Fruit fly (Drosophila melanogaster): ENCODE measurements around the gene obst-E.

Gene obst-E

dm6 chr2L:5781181-5781580 is 15.2 kb upstream of the obst-E start (continued):
- TF ChIP-seq Trl (optimal IDR thresholded peaks at IDR 0.05), result no peak
- no peak for TF ChIP-seq Trl (GFP tag; optimal IDR thresholded peaks at IDR 0.05)
- TF ChIP-seq slbo (GFP tag; IDR thresholded peaks at IDR 0.05), result peak; percentile 23; the same call in 1 of the 2 replicates
- no peak for TF ChIP-seq CHES-1-like (GFP tag; optimal IDR thresholded peaks at IDR 0.05)
- TF ChIP-seq C15 (GFP tag; IDR thresholded peaks at IDR 0.05), result no peak
- peak; percentile 31 for TF ChIP-seq jumu (GFP tag; optimal IDR thresholded peaks at IDR 0.05)
- TF ChIP-seq CG12104 (GFP tag; optimal IDR thresholded peaks at IDR 0.05), result no peak
- TF ChIP-seq Oli (tag; optimal IDR thresholded peaks at IDR 0.05), result no peak
- TF ChIP-seq hkb (optimal IDR thresholded peaks at IDR 0.05), result no peak
- no peak for TF ChIP-seq hkb (GFP tag; IDR thresholded peaks at IDR 0.05)
- TF ChIP-seq TFAM (GFP tag; optimal IDR thresholded peaks at IDR 0.05), result no peak
- no peak for TF ChIP-seq H15 (GFP tag; IDR thresholded peaks at IDR 0.05)
- no peak for TF ChIP-seq her (GFP tag; optimal IDR thresholded peaks at IDR 0.05)
- no peak for TF ChIP-seq dm (GFP tag; optimal IDR thresholded peaks at IDR 0.05)
- TF ChIP-seq CG14710 (tag; optimal IDR thresholded peaks at IDR 0.05), result no peak
- TF ChIP-seq CG14860 (GFP tag; IDR thresholded peaks at IDR 0.05; ENCODE audit: partially characterized antibody), result peak; percentile 73
- peak; percentile 87 for TF ChIP-seq Ets65A (GFP tag)
- no peak for TF ChIP-seq CG15696 (tag; optimal IDR thresholded peaks at IDR 0.05)
- peak; percentile 79 for TF ChIP-seq CG7963 (GFP tag; IDR thresholded peaks at IDR 0.05; ENCODE audit: partially characterized antibody)
- no peak for TF ChIP-seq tx (GFP tag; optimal IDR thresholded peaks at IDR 0.05)
- peak; percentile 54; the same call in 1 of the 2 replicates for TF ChIP-seq ato (GFP tag; IDR thresholded peaks at IDR 0.05; ENCODE audit: partially characterized antibody)
- TF ChIP-seq B-H1 (GFP tag; IDR thresholded peaks at IDR 0.05), result no peak
- no peak for TF ChIP-seq ara (GFP tag; IDR thresholded peaks at IDR 0.05)
- no peak for TF ChIP-seq Doc2 (GFP tag; IDR thresholded peaks at IDR 0.05)
- no peak for TF ChIP-seq jing (GFP tag; optimal IDR thresholded peaks at IDR 0.05)
- TF ChIP-seq pho (GFP tag; optimal IDR thresholded peaks at IDR 0.05), result no peak
- TF ChIP-seq Usf (GFP tag; optimal IDR thresholded peaks at IDR 0.05), result no peak
- TF ChIP-seq tap (tag; optimal IDR thresholded peaks at IDR 0.05), result no peak
- no peak for TF ChIP-seq Ssrp (tag; optimal IDR thresholded peaks at IDR 0.05)
- TF ChIP-seq CG1024 (GFP tag; IDR thresholded peaks at IDR 0.05), result no peak
- no peak for TF ChIP-seq CG11093 (GFP tag; IDR thresholded peaks at IDR 0.05)
- no peak for TF ChIP-seq eyg (GFP tag; optimal IDR thresholded peaks at IDR 0.05)
- TF ChIP-seq HLH3B (GFP tag; IDR thresholded peaks at IDR 0.05), result no peak
- peak; percentile 67; the same call in 2 of the 3 replicates for TF ChIP-seq CG6791 (GFP tag; IDR thresholded peaks at IDR 0.05; ENCODE audit: partially characterized antibody)
- no peak for TF ChIP-seq ase (GFP tag; IDR thresholded peaks at IDR 0.05)
- no peak for TF ChIP-seq otp (GFP tag; IDR thresholded peaks at IDR 0.05)
- TF ChIP-seq Dip3 (GFP tag; optimal IDR thresholded peaks at IDR 0.05), result no peak
- no peak for TF ChIP-seq wor (GFP tag; IDR thresholded peaks at IDR 0.05)
- TF ChIP-seq CG31388 (GFP tag; optimal IDR thresholded peaks at IDR 0.05), result no peak
- peak; percentile 16 for TF ChIP-seq CG30403 (GFP tag; optimal IDR thresholded peaks at IDR 0.05)
- no peak for TF ChIP-seq grau (tag; optimal IDR thresholded peaks at IDR 0.05)
- no peak for TF ChIP-seq org-1 (GFP tag; optimal IDR thresholded peaks at IDR 0.05)
- TF ChIP-seq CG10274 (GFP tag; optimal IDR thresholded peaks at IDR 0.05), result no peak
- peak; percentile 17 for TF ChIP-seq sd (tag; optimal IDR thresholded peaks at IDR 0.05)
- no peak for TF ChIP-seq Ada2b (GFP tag; IDR thresholded peaks at IDR 0.05)
- peak; percentile 37 for TF ChIP-seq amos (GFP tag; IDR thresholded peaks at IDR 0.05; ENCODE audit: partially characterized antibody)
- TF ChIP-seq CG10366 (GFP tag; IDR thresholded peaks at IDR 0.05), result no peak
- TF ChIP-seq Sry-β (GFP tag; optimal IDR thresholded peaks at IDR 0.05), result no peak
- peak; percentile 12 for TF ChIP-seq CG2120 (GFP tag; optimal IDR thresholded peaks at IDR 0.05)
- TF ChIP-seq CG12391 (tag; optimal IDR thresholded peaks at IDR 0.05), result no peak
- TF ChIP-seq CG10209 (GFP tag; optimal IDR thresholded peaks at IDR 0.05), result no peak
- TF ChIP-seq CG11085 (GFP tag; IDR thresholded peaks at IDR 0.05), result no peak
- no peak for TF ChIP-seq PHDP (tag; optimal IDR thresholded peaks at IDR 0.05)

Measured in whole organism, embryonic.